Fruit fly (Drosophila melanogaster): ENCODE measurements around the gene AnxB10.
"Not testable (repeated sequence)": the region's sequence is repeated elsewhere in the genome, so short reads cannot be mapped to it uniquely, and the experiment has no call there.

Gene AnxB10

dm6 chrX:20194127-20194526 is 20.8 kb upstream of the AnxB10 start, which contains the start of gene Sdic3:
Gene Sdic3, minus strand, starts transcription at chrX:20194227.
- TF ChIP-seq D19A (tag; optimal IDR thresholded peaks at IDR 0.05); CG2199 (GFP tag; IDR thresholded peaks at IDR 0.05); CG6854 (GFP tag; optimal IDR thresholded peaks at IDR 0.05): not testable (repeated sequence)

- not testable (repeated sequence) for TF ChIP-seq gro (GFP tag; optimal IDR thresholded peaks at IDR 0.05); CG4617 (GFP tag; optimal IDR thresholded peaks at IDR 0.05; ENCODE audit: borderline replicate concordance); Gug (GFP tag; IDR thresholded peaks at IDR 0.05)
These were observed 13.1 kb upstream of the AnxB10 start, which contains the start of gene Sdic2 for dm6 chrX:20186387-20186786. Gene Sdic2, minus strand, starts transcription at chrX:20186487.

dm6 chrX:20178538-20178937 is 5.2 kb upstream of the AnxB10 start, which contains the start of gene Sdic1:
Gene Sdic1, minus strand, starts transcription at chrX:20178638.
- TF ChIP-seq CG8944 (GFP tag; optimal IDR thresholded peaks at IDR 0.05); Mes4 (GFP tag; optimal IDR thresholded peaks at IDR 0.05); CG8290 (GFP tag; optimal IDR thresholded peaks at IDR 0.05); CG8290 (tag; optimal IDR thresholded peaks at IDR 0.05): not testable (repeated sequence)

- TF ChIP-seq lilli (GFP tag; optimal IDR thresholded peaks at IDR 0.05) = peak; percentile 14
- TF ChIP-seq insv (GFP tag; optimal IDR thresholded peaks at IDR 0.05) = no peak
- TF ChIP-seq NC2β (GFP tag; optimal IDR thresholded peaks at IDR 0.05) = no peak
- TF ChIP-seq CG15269 (tag; optimal IDR thresholded peaks at IDR 0.05) = no peak
- no peak for TF ChIP-seq CG10565 (GFP tag; optimal IDR thresholded peaks at IDR 0.05)
- no peak for TF ChIP-seq Aef1 (GFP tag; IDR thresholded peaks at IDR 0.05)
- TF ChIP-seq Camta (GFP tag; optimal IDR thresholded peaks at IDR 0.05) = no peak
- no peak for TF ChIP-seq caup (GFP tag; optimal IDR thresholded peaks at IDR 0.05; ENCODE audit: severe bottlenecking)
- no peak for TF ChIP-seq ham (GFP tag; IDR thresholded peaks at IDR 0.05)
- no peak for TF ChIP-seq Lpt (GFP tag; optimal IDR thresholded peaks at IDR 0.05)
- peak; percentile 28 for TF ChIP-seq nmo (GFP tag; optimal IDR thresholded peaks at IDR 0.05)
- TF ChIP-seq eyg (GFP tag; optimal IDR thresholded peaks at IDR 0.05) = no peak
- TF ChIP-seq CG14710 (tag; optimal IDR thresholded peaks at IDR 0.05) = peak; percentile 27
- no peak for TF ChIP-seq Sry-β (GFP tag; optimal IDR thresholded peaks at IDR 0.05)
- no peak for TF ChIP-seq CG8281 (tag; optimal IDR thresholded peaks at IDR 0.05)
- TF ChIP-seq zf30C (GFP tag; optimal IDR thresholded peaks at IDR 0.05) = no peak
- no peak for TF ChIP-seq PHDP (tag; optimal IDR thresholded peaks at IDR 0.05)
- no peak for TF ChIP-seq ssp (GFP tag; IDR thresholded peaks at IDR 0.05)
- TF ChIP-seq tna (GFP tag; IDR thresholded peaks at IDR 0.05; ENCODE audit: partially characterized antibody) = peak; percentile 54; the same call in 1 of the 2 replicates
- no peak for TF ChIP-seq kah (GFP tag; optimal IDR thresholded peaks at IDR 0.05)
- no peak for TF ChIP-seq sd (tag; optimal IDR thresholded peaks at IDR 0.05)
- TF ChIP-seq Adf1 (GFP tag; IDR thresholded peaks at IDR 0.05) = no peak
- no peak for TF ChIP-seq gfzf (GFP tag; optimal IDR thresholded peaks at IDR 0.05)
- peak; percentile 44 for TF ChIP-seq stwl (tag; optimal IDR thresholded peaks at IDR 0.05)
- TF ChIP-seq CG1233 (GFP tag; optimal IDR thresholded peaks at IDR 0.05) = no peak
- TF ChIP-seq az2 (GFP tag; optimal IDR thresholded peaks at IDR 0.05) = no peak
- TF ChIP-seq nerfin-2 (GFP tag; IDR thresholded peaks at IDR 0.05; ENCODE audit: partially characterized antibody) = peak; percentile 53
- no peak for TF ChIP-seq Xrp1 (GFP tag; IDR thresholded peaks at IDR 0.05)
- TF ChIP-seq so (GFP tag; IDR thresholded peaks at IDR 0.05) = no peak
- no peak for TF ChIP-seq CG30431 (GFP tag; optimal IDR thresholded peaks at IDR 0.05)
- TF ChIP-seq CG14965 (GFP tag; optimal IDR thresholded peaks at IDR 0.05; ENCODE audit: borderline replicate concordance) = no peak
- TF ChIP-seq oc (tag; optimal IDR thresholded peaks at IDR 0.05) = no peak
- no peak for TF ChIP-seq CG11504 (tag; optimal IDR thresholded peaks at IDR 0.05)
- peak; percentile 14 for TF ChIP-seq Ets97D (GFP tag; optimal IDR thresholded peaks at IDR 0.05)
- TF ChIP-seq tx (GFP tag; optimal IDR thresholded peaks at IDR 0.05) = no peak
- TF ChIP-seq CG7556 (GFP tag; optimal IDR thresholded peaks at IDR 0.05) = no peak
These were observed 3.4 kb downstream of the AnxB10 start, which contains the start of the genes CG9581 and CG9578 for dm6 chrX:20169898-20170297. Gene CG9581, minus strand, starts transcription at chrX:20169981. Gene CG9578, plus strand, starts transcription at chrX:20170222.

Data from whole organism, embryonic.